Worm (Caenorhabditis elegans): Measurements from ENCODE around the gene dnc-2.

The dnc-2 gene

DNA sequence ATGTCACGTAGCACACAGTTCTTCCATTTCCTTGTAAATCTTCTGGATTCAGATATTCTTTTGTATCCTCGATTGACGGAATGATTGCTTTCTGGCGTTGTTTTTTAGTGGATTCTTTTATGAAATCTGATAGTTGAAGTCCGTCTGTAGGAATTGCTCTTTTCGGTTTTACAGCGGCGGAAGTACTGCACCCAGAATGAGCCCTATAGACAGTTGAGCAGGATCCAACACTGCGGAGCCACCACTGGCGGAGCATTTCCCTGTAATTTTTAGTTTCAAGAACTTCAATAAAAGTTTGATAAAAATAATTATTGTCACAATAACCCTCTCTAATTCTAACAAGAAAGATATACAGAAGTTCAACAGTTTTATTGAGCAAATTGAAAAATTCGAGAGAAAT, 20.3 kb upstream of the dnc-2 start, which contains the start of gene F25B5.5:
F25B5.5 (minus strand) TSS at position 260 of the 400 bp plus-strand sequence.
- TF ChIP-seq efl-1 (optimal IDR thresholded peaks at IDR 0.05) (no peak), efl-1 (GFP tag; optimal IDR thresholded peaks at IDR 0.05 in 1 of 2) (peak in 1 of 2 experiments; percentile 23), unc-62 (GFP tag; optimal IDR thresholded peaks at IDR 0.05) (no peak)

DNA sequence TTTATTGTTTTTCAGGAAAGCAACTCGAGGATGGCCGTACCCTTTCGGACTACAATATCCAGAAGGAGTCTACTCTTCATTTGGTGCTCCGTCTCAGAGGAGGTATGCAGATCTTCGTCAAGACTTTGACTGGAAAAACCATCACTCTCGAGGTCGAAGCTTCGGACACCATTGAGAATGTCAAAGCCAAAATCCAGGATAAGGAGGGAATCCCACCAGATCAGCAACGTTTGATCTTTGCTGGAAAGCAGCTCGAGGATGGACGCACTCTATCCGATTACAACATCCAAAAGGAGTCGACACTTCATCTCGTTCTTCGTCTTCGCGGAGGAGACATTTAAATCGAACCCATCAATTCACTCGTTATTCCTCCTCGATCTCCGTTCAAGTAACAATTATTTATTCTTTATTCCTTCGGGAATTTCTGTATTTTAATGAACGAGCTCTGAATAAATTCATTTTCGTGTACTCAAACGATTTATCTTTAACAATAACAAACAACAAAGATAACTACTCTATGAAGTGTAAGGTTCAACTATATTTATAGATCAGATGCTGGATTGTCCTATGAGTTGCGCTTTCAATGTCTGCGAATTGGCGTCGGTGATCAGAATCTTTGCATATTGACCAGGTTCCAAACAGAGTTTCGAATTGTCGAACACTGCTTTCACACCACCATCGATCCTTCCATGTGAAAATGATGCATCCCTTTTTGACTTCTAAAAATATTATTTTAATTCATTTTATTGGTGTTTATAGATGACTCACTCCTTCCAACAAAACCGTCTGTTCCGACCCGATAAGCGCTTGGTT, 18.0 kb upstream of the dnc-2 start:
- TF ChIP-seq isw-1 (GFP tag; IDR thresholded peaks at IDR 0.05) = no peak
- TF ChIP-seq elt-3 (tag; optimal IDR thresholded peaks at IDR 0.05) = no peak
- TF ChIP-seq unc-30 (tag; optimal IDR thresholded peaks at IDR 0.05) = no peak
- TF ChIP-seq zag-1 (tag; optimal IDR thresholded peaks at IDR 0.05) = no peak
- TF ChIP-seq hlh-4 (tag; optimal IDR thresholded peaks at IDR 0.05) = no peak
- TF ChIP-seq dpl-1 (GFP tag; optimal IDR thresholded peaks at IDR 0.05) = no peak
- peak; percentile 57 for TF ChIP-seq lir-3 (tag; optimal IDR thresholded peaks at IDR 0.05; ENCODE audit: poor library complexity)
- TF ChIP-seq unc-130 (tag; optimal IDR thresholded peaks at IDR 0.05) = no peak
- TF ChIP-seq nhr-76 (tag; optimal IDR thresholded peaks at IDR 0.05) = no peak
- TF ChIP-seq unc-98 (GFP tag; IDR thresholded peaks at IDR 0.05) = no peak
- peak; percentile 58 for TF ChIP-seq nhr-47 (tag; optimal IDR thresholded peaks at IDR 0.05)
- TF ChIP-seq pag-3 (tag; optimal IDR thresholded peaks at IDR 0.05; ENCODE audit: borderline replicate concordance, insufficient read depth) = no peak
- no peak for TF ChIP-seq ceh-88 (GFP tag; IDR thresholded peaks at IDR 0.05)
- no peak for TF ChIP-seq mdl-1 (tag; optimal IDR thresholded peaks at IDR 0.05)
- TF ChIP-seq mep-1 (tag; optimal IDR thresholded peaks at IDR 0.05) = no peak
- no peak for TF ChIP-seq nhr-19 (GFP tag; conservative IDR thresholded peaks at IDR 0.05)
- TF ChIP-seq fkh-10 (GFP tag; optimal IDR thresholded peaks at IDR 0.05) = no peak
- TF ChIP-seq snu-23 (GFP tag; optimal IDR thresholded peaks at IDR 0.05) = peak; percentile 27
- TF ChIP-seq blmp-1 (tag; optimal IDR thresholded peaks at IDR 0.05) = no peak
- no peak for TF ChIP-seq lin-39 (tag; optimal IDR thresholded peaks at IDR 0.05)
- no peak for TF ChIP-seq ceh-90 (tag; optimal IDR thresholded peaks at IDR 0.05)
- TF ChIP-seq sptf-1 (tag; optimal IDR thresholded peaks at IDR 0.05) = no peak
- TF ChIP-seq aha-1 (tag; optimal IDR thresholded peaks at IDR 0.05) = no peak
- no peak for TF ChIP-seq swsn-7 (tag; optimal IDR thresholded peaks at IDR 0.05)
- no peak for TF ChIP-seq mef-2 (tag; optimal IDR thresholded peaks at IDR 0.05)
- TF ChIP-seq C16A3.4 (tag; optimal IDR thresholded peaks at IDR 0.05) = no peak
- TF ChIP-seq ces-1 (GFP tag; optimal IDR thresholded peaks at IDR 0.05) = no peak
- TF ChIP-seq sox-4 (tag; optimal IDR thresholded peaks at IDR 0.05) = no peak
- peak; percentile 18 for TF ChIP-seq xbp-1 (tag; optimal IDR thresholded peaks at IDR 0.05)
- peak; percentile 25 for TF ChIP-seq lin-14 (GFP tag; optimal IDR thresholded peaks at IDR 0.05)
- TF ChIP-seq alr-1 (tag; optimal IDR thresholded peaks at IDR 0.05; ENCODE audit: borderline replicate concordance) = no peak
- no peak for TF ChIP-seq tlp-1 (tag; optimal IDR thresholded peaks at IDR 0.05)
- TF ChIP-seq ets-5 (GFP tag; IDR thresholded peaks at IDR 0.05) = no peak
- TF ChIP-seq nhr-84 (tag; optimal IDR thresholded peaks at IDR 0.05) = no peak
- no peak for TF ChIP-seq efl-3 (GFP tag; optimal IDR thresholded peaks at IDR 0.05)
- TF ChIP-seq egl-13 (tag; optimal IDR thresholded peaks at IDR 0.05) = no peak
- TF ChIP-seq lin-15B (tag; optimal IDR thresholded peaks at IDR 0.05) = no peak
- TF ChIP-seq ama-1 (optimal IDR thresholded peaks at IDR 0.05) = peak; percentile 93
- peak in 1 of 2 experiments; percentile 19 for TF ChIP-seq ztf-11 (tag; optimal IDR thresholded peaks at IDR 0.05)
- peak; percentile 40 for TF ChIP-seq nhr-20 (tag; optimal IDR thresholded peaks at IDR 0.05)
- peak; percentile 54 for TF ChIP-seq nhr-71 (tag; optimal IDR thresholded peaks at IDR 0.05)
- TF ChIP-seq hlh-17 (GFP tag; optimal IDR thresholded peaks at IDR 0.05; ENCODE audit: borderline replicate concordance) = no peak
- TF ChIP-seq snpc-4 (tag; optimal IDR thresholded peaks at IDR 0.05) = no peak
- no peak for TF ChIP-seq ceh-82 (tag; optimal IDR thresholded peaks at IDR 0.05)
- TF ChIP-seq ceh-8 (GFP tag; optimal IDR thresholded peaks at IDR 0.05) = no peak
- peak; percentile 67 for TF ChIP-seq hpl-2 (GFP tag; optimal IDR thresholded peaks at IDR 0.05)
- no peak for TF ChIP-seq lin-13 (GFP tag; optimal IDR thresholded peaks at IDR 0.05)

Measured in whole organism, L1 larva.